Worm (Caenorhabditis elegans) whole organism, late embryonic: ENCODE data around the gene fat-3.

Source experiments
- F13H6.1 ChIP-seq: sonication (generic microtip); optimal IDR thresholded peaks from 2 replicates; lab custom pipeline; 2016; ENCODE audit warnings: missing genetic modification characterization, missing compliant biosample characterization
- ceh-31 ChIP-seq: sonication (generic microtip); optimal IDR thresholded peaks from 2 replicates; lab custom pipeline; 2016; ENCODE audit warnings: missing genetic modification characterization, missing compliant biosample characterization
- ceh-45 ChIP-seq: fragments of 200-800 bp; sonication (Bioruptor generic); IDR thresholded peaks from 2 replicates; pipeline ENCODE4 v1.3.6; 2022; ENCODE audit warnings: missing genetic modification reagents, missing genetic modification characterization, missing compliant biosample characterization
- dmd-4 ChIP-seq: sonication (generic microtip); optimal IDR thresholded peaks from 2 replicates; lab custom pipeline; 2016; ENCODE audit warnings: borderline replicate concordance, missing genetic modification characterization, missing compliant biosample characterization
- dve-1 ChIP-seq: sonication (generic microtip); optimal IDR thresholded peaks from 2 replicates; lab custom pipeline; 2017; ENCODE audit warnings: antibody characterized with exemption, mild to moderate bottlenecking, missing genetic modification characterization, missing compliant biosample characterization
- elt-2 ChIP-seq: sonication (generic microtip); optimal IDR thresholded peaks from 2 replicates; lab custom pipeline; 2016; ENCODE audit warnings: missing genetic modification reagents, missing genetic modification characterization, missing compliant biosample characterization
- fkh-6 ChIP-seq: sonication (generic microtip); optimal IDR thresholded peaks from 2 replicates; lab custom pipeline; 2016; ENCODE audit warnings: missing genetic modification characterization, missing compliant biosample characterization
- hlh-30 ChIP-seq: sonication (generic microtip); optimal IDR thresholded peaks from 2 replicates; lab custom pipeline; 2017; ENCODE audit warnings: antibody characterized with exemption, missing genetic modification characterization, missing compliant biosample characterization; ENCODE audit not compliant: insufficient read depth
- nfya-1 ChIP-seq: sonication (generic microtip); optimal IDR thresholded peaks from 2 replicates; lab custom pipeline; 2017; ENCODE audit warnings: missing genetic modification characterization, mild to moderate bottlenecking, missing compliant biosample characterization, antibody characterized with exemption, moderate library complexity
- npax-4 ChIP-seq: sonication (generic microtip); optimal IDR thresholded peaks from 2 replicates; lab custom pipeline; 2016; ENCODE audit warnings: missing genetic modification characterization, missing compliant biosample characterization
- rnt-1 ChIP-seq: sonication (generic microtip); optimal IDR thresholded peaks from 2 replicates; lab custom pipeline; 2016; ENCODE audit warnings: missing genetic modification characterization, missing compliant biosample characterization
- unc-55 ChIP-seq: sonication (generic microtip); optimal IDR thresholded peaks from 2 replicates; lab custom pipeline; 2017; ENCODE audit warnings: missing biosample characterization, missing genetic modification reagents, missing genetic modification characterization
- ztf-16 ChIP-seq: sonication (generic microtip); optimal IDR thresholded peaks from 2 replicates; lab custom pipeline; 2017; ENCODE audit warnings: missing genetic modification characterization, missing compliant biosample characterization

DNA sequence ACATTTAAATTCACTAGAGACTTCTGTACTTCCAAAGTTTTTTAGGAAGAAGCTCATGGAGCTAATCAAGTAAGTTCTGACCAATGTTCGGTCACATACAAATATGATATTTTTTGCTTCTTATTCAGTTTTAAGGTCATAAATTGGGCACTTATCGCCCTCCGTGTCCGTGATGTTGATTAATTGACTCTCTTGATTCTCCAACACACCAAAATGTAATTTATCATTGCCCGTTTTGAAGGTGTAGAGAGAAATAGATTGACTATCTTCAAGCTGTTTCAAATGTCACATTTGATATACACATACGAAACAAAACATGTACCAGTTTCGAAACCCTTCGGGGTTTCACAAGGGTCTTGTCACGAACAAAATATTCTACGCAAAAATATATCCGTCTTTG, 12.1 kb upstream of the fat-3 start:
- TF ChIP-seq nfya-1 (tag; lab: Kevin White, UChicago) (no peak), npax-4 (tag; lab: Kevin White, UChicago) (no peak), dmd-4 (tag; lab: Kevin White, UChicago) (no peak), hlh-30 (tag; lab: Kevin White, UChicago) (no peak), ztf-16 (no peak), unc-55 (GFP tag; lab: Kevin White, UChicago) (no peak), ceh-31 (no peak), ceh-45 (GFP tag; lab: Robert Waterston, UW) (no peak), fkh-6 (tag; lab: Kevin White, UChicago) (no peak), elt-2 (tag; lab: Kevin White, UChicago) (no peak), rnt-1 (tag; lab: Kevin White, UChicago) (no peak), dve-1 (tag; lab: Kevin White, UChicago) (no peak), F13H6.1 (tag; lab: Kevin White, UChicago) (no peak)
